Fruit fly (Drosophila melanogaster) whole organism, pupa: Measurements from ENCODE around the gene Polr3G.

Experiments used
- CG12605 ChIP-seq: fragments of 200-800 bp; sonication (Bioruptor generic); IDR thresholded peaks from 2 replicates; pipeline ENCODE4 v1.3.6; 2022; ENCODE audit warnings: missing biosample characterization, missing genetic modification characterization
- CG4496 ChIP-seq: fragments of 200-800 bp; sonication (Bioruptor generic); IDR thresholded peaks from 3 replicates; pipeline ENCODE4 v1.3.6; 2022; ENCODE audit warnings: missing biosample characterization, missing genetic modification characterization
- CG8159 ChIP-seq: fragments of 200-800 bp; sonication (Bioruptor generic); optimal IDR thresholded peaks from 3 replicates; lab custom pipeline; 2018; ENCODE audit warnings: missing biosample characterization, mild to moderate bottlenecking, missing genetic modification characterization, moderate library complexity
- CG8301 ChIP-seq: fragments of 200-800 bp; sonication (Bioruptor generic); optimal IDR thresholded peaks from 2 replicates; lab custom pipeline; 2018; ENCODE audit warnings: missing biosample characterization, mild to moderate bottlenecking, missing genetic modification characterization
- D1 ChIP-seq: fragments of 200-800 bp; sonication (Bioruptor generic); optimal IDR thresholded peaks from 2 replicates; lab custom pipeline; 2018; ENCODE audit warnings: missing biosample characterization, mild to moderate bottlenecking, missing genetic modification characterization, moderate library complexity
- Pif1B ChIP-seq: fragments of 200-800 bp; sonication (Bioruptor generic); optimal IDR thresholded peaks from 3 replicates; lab custom pipeline; 2016; ENCODE audit warnings: missing biosample characterization, missing genetic modification characterization
- Snoo ChIP-seq: fragments of 200-800 bp; sonication (Bioruptor generic); optimal IDR thresholded peaks from 3 replicates; lab custom pipeline; 2017; ENCODE audit warnings: missing biosample characterization, mild to moderate bottlenecking, missing genetic modification characterization, inconsistent platforms
- fd96Ca ChIP-seq: fragments of 200-800 bp; sonication (Bioruptor generic); IDR thresholded peaks from 3 replicates; pipeline ENCODE4 v1.3.6; 2022; ENCODE audit warnings: missing biosample characterization, missing genetic modification characterization
- rn ChIP-seq: fragments of 200-800 bp; sonication (Bioruptor generic); IDR thresholded peaks from 2 replicates; pipeline ENCODE4 v1.3.6; 2022; ENCODE audit warnings: missing biosample characterization, missing genetic modification characterization

DNA sequence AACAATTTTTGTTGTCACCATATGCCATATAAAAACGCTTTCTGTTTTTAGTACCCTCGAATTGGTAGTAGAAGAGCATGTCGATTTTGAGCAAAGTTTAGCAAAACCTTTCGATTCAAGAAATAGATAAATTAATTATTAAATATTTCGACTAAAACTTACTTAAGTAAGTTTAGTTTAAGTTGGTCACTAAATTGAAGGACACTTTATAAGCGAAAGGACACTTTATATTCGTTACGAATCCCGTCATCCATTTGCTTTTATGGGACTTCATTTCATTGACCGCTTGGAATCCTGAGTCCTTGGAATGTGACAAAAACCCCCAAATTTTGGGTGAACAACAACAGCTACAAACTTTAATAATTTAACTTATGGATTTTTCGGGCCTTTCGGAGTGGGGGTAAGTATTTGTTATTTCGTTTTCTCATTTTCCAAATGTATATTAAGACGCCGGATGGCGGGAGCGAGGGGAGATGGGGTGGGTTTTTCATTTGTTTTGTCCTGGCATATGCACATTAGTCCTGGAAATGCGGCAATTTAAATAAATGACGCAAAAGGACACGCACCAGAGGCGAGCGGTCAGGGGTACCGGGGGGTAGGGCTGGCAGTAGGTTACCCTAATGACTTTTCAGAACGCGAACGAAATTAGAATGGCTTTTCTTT is 32.1 kb upstream of the Polr3G start:
- no peak for TF ChIP-seq CG8159
- TF ChIP-seq Pif1B (GFP tag; lab: Kevin White, UChicago): no peak
- TF ChIP-seq CG12605 (GFP tag; lab: Robert Waterston, UW): no peak
- no peak for TF ChIP-seq CG8301 (tag; lab: Kevin White, UChicago)
- TF ChIP-seq rn (GFP tag; lab: Robert Waterston, UW): no peak
- no peak for TF ChIP-seq CG4496
- no peak for TF ChIP-seq Snoo (tag; lab: Kevin White, UChicago)
- TF ChIP-seq D1: no peak
- no peak for TF ChIP-seq fd96Ca
